Worm (Caenorhabditis elegans) whole organism, L1 larva: ENCODE measurements around the gene Y41E3.19.
"Not testable (repeated sequence)": the region's sequence is repeated elsewhere in the genome, so short reads cannot be mapped to it uniquely, and the experiment has no call there.

Experiments used
- C04F5.9 ChIP-seq: sonication (generic microtip); optimal IDR thresholded peaks from 2 replicates; lab custom pipeline; 2016; ENCODE audit warnings: missing genetic modification characterization, missing compliant biosample characterization
- F16B12.6 ChIP-seq: fragments of 150-350 bp; optimal IDR thresholded peaks from 2 replicates; lab custom pipeline; 2014; ENCODE audit warnings: missing biosample characterization, missing genetic modification characterization
- aha-1 ChIP-seq: fragments of 150-350 bp; optimal IDR thresholded peaks from 2 replicates; lab custom pipeline; 2014; ENCODE audit warnings: missing biosample characterization, missing genetic modification characterization
- aly-2 ChIP-seq: fragments of 150-350 bp; optimal IDR thresholded peaks from 2 replicates; lab custom pipeline; 2014; ENCODE audit warnings: missing biosample characterization, missing genetic modification characterization
- ceh-63 ChIP-seq: fragments of 200-800 bp; sonication (Bioruptor generic); optimal IDR thresholded peaks from 2 replicates; lab custom pipeline; 2018; ENCODE audit warnings: mild to moderate bottlenecking, missing genetic modification characterization, missing compliant biosample characterization
- ceh-8 ChIP-seq: fragments of 200-800 bp; sonication (Bioruptor generic); optimal IDR thresholded peaks from 2 replicates; lab custom pipeline; 2018; ENCODE audit warnings: mild to moderate bottlenecking, missing genetic modification characterization, moderate library complexity, missing compliant biosample characterization
- ceh-90 ChIP-seq: sonication (generic microtip); optimal IDR thresholded peaks from 2 replicates; lab custom pipeline; 2016; ENCODE audit warnings: missing genetic modification characterization, missing compliant biosample characterization
- efl-1 ChIP-seq, 4 experiments: fragments of 150-350 bp; optimal IDR thresholded peaks in 3 of 4; peaks in 1 of 4; 1 replicate in 1 of 4; 2 replicates in 3 of 4; lab custom pipeline; 2014; ENCODE audit warnings: missing biosample characterization in 2 of 4, missing genetic modification characterization in 2 of 4, missing genetic modification reagents in 2 of 4
- egl-13 ChIP-seq: sonication (generic microtip); optimal IDR thresholded peaks from 2 replicates; lab custom pipeline; 2016; ENCODE audit warnings: missing genotype, missing genetic modification reagents, missing genetic modification characterization, missing compliant biosample characterization
- elt-2 ChIP-seq: sonication (generic microtip); optimal IDR thresholded peaks from 2 replicates; lab custom pipeline; 2016; ENCODE audit warnings: missing genetic modification characterization, mild to moderate bottlenecking, inconsistent platforms, missing compliant biosample characterization, missing genetic modification reagents
- ets-5 ChIP-seq: fragments of 200-800 bp; sonication (Bioruptor generic); IDR thresholded peaks from 2 replicates; pipeline ENCODE4 v1.3.6; 2022; ENCODE audit warnings: missing genetic modification characterization, missing compliant biosample characterization
- fkh-8 ChIP-seq: sonication (generic microtip); optimal IDR thresholded peaks from 2 replicates; lab custom pipeline; 2016; ENCODE audit warnings: mild to moderate bottlenecking, missing genetic modification characterization, missing compliant biosample characterization
- irx-1 ChIP-seq: sonication (generic microtip); optimal IDR thresholded peaks from 2 replicates; lab custom pipeline; 2016; ENCODE audit warnings: missing genetic modification characterization, missing compliant biosample characterization
- lin-13 ChIP-seq: fragments of 150-350 bp; optimal IDR thresholded peaks from 2 replicates; lab custom pipeline; 2014; ENCODE audit warnings: missing biosample characterization, missing genetic modification reagents, missing genetic modification characterization
- lin-15B ChIP-seq: fragments of 150-350 bp; sonication (generic microtip); optimal IDR thresholded peaks from 3 replicates; lab custom pipeline; 2014; ENCODE audit warnings: missing biosample characterization, missing genetic modification characterization
- lin-39 ChIP-seq: fragments of 150-350 bp; optimal IDR thresholded peaks from 2 replicates; lab custom pipeline; 2014; ENCODE audit warnings: missing biosample characterization, missing genetic modification reagents, missing genetic modification characterization
- mab-9 ChIP-seq: fragments of 200-800 bp; sonication (Bioruptor generic); IDR thresholded peaks from 2 replicates; pipeline ENCODE4 v1.3.6; 2022; ENCODE audit warnings: missing genetic modification reagents, missing genetic modification characterization, missing compliant biosample characterization
- mep-1 ChIP-seq: fragments of 150-350 bp; optimal IDR thresholded peaks from 2 replicates; lab custom pipeline; 2014; ENCODE audit warnings: missing biosample characterization, missing genetic modification characterization
- nhr-11 ChIP-seq: fragments of 150-350 bp; optimal IDR thresholded peaks from 2 replicates; lab custom pipeline; 2014; ENCODE audit warnings: missing biosample characterization, missing genetic modification characterization
- nhr-12 ChIP-seq: sonication (generic microtip); optimal IDR thresholded peaks from 2 replicates; lab custom pipeline; 2017; ENCODE audit warnings: missing biosample characterization, missing genetic modification characterization
- nhr-19 ChIP-seq: fragments of 200-800 bp; sonication (Bioruptor generic); conservative IDR thresholded peaks from 2 replicates; pipeline ENCODE4 v1.3.6; 2022; ENCODE audit warnings: missing genetic modification characterization, missing compliant biosample characterization
- nhr-20 ChIP-seq: sonication (generic microtip); optimal IDR thresholded peaks from 2 replicates; lab custom pipeline; 2016; ENCODE audit warnings: mild to moderate bottlenecking, missing genetic modification characterization, missing compliant biosample characterization
- nhr-237 ChIP-seq: fragments of 150-350 bp; optimal IDR thresholded peaks from 2 replicates; lab custom pipeline; 2014; ENCODE audit warnings: missing biosample characterization, missing genetic modification characterization
- nhr-77 ChIP-seq: fragments of 150-350 bp; optimal IDR thresholded peaks from 2 replicates; lab custom pipeline; 2014; ENCODE audit warnings: missing biosample characterization, missing genetic modification characterization
- nhr-90 ChIP-seq: sonication (generic microtip); optimal IDR thresholded peaks from 2 replicates; lab custom pipeline; 2016; ENCODE audit warnings: mild to moderate bottlenecking, missing genetic modification characterization, missing compliant biosample characterization; ENCODE audit not compliant: poor library complexity
- pag-3 ChIP-seq: sonication (generic microtip); optimal IDR thresholded peaks from 2 replicates; lab custom pipeline; 2017; ENCODE audit warnings: missing genetic modification characterization, mild to moderate bottlenecking, missing compliant biosample characterization, antibody characterized with exemption, borderline replicate concordance; ENCODE audit not compliant: insufficient read depth
- rnt-1 ChIP-seq: sonication (generic microtip); optimal IDR thresholded peaks from 2 replicates; lab custom pipeline; 2016; ENCODE audit warnings: mild to moderate bottlenecking, missing genetic modification characterization, moderate library complexity, missing compliant biosample characterization
- skn-1 ChIP-seq: fragments of 150-350 bp; optimal IDR thresholded peaks from 2 replicates; lab custom pipeline; 2014; ENCODE audit warnings: missing biosample characterization, missing genetic modification characterization
- snu-23 ChIP-seq: sonication (generic microtip); optimal IDR thresholded peaks from 2 replicates; lab custom pipeline; 2016; ENCODE audit warnings: missing genetic modification characterization, missing compliant biosample characterization
- tbx-2 ChIP-seq: sonication (generic microtip); optimal IDR thresholded peaks from 2 replicates; lab custom pipeline; 2016; ENCODE audit warnings: missing genetic modification characterization, missing compliant biosample characterization
- unc-130 ChIP-seq: fragments of 150-350 bp; optimal IDR thresholded peaks from 2 replicates; lab custom pipeline; 2017; ENCODE audit warnings: missing biosample characterization, missing genetic modification characterization, inconsistent platforms
- unc-86 ChIP-seq: sonication (generic microtip); optimal IDR thresholded peaks from 2 replicates; lab custom pipeline; 2016; ENCODE audit warnings: missing genetic modification characterization, missing compliant biosample characterization
- unc-98 ChIP-seq: fragments of 200-800 bp; sonication (Bioruptor generic); IDR thresholded peaks from 2 replicates; pipeline ENCODE4 v1.3.6; 2022; ENCODE audit warnings: missing genetic modification characterization, missing compliant biosample characterization
- zip-4 ChIP-seq: fragments of 200-800 bp; sonication (Bioruptor generic); optimal IDR thresholded peaks from 2 replicates; lab custom pipeline; 2018; ENCODE audit warnings: mild to moderate bottlenecking, missing genetic modification characterization, moderate library complexity, missing compliant biosample characterization
- ztf-4 ChIP-seq: fragments of 150-350 bp; optimal IDR thresholded peaks from 2 replicates; lab custom pipeline; 2014; ENCODE audit warnings: missing biosample characterization, missing genetic modification characterization

Y41E3.19 gene

ce11 chrIV:15056081-15056586 is at the start of gene Y41E3.19:
Gene Y41E3.19 (plus strand): TSS chrIV:15056131.
- TF ChIP-seq efl-1 (optimal IDR thresholded peaks at IDR 0.05; lab: Kevin White, UChicago) (no peak), efl-1 (GFP tag; optimal IDR thresholded peaks at IDR 0.05 in 1 of 2; lab: Kevin White, UChicago) (peak in 1 of 2 experiments; percentile 2), irx-1 (tag; lab: Kevin White, UChicago) (no peak), fkh-8 (tag; lab: Kevin White, UChicago) (no peak)

ce11 chrIV:15006494-15006893 is 49.4 kb upstream of the Y41E3.19 start, which contains the start of gene Y41E3.6:
Gene Y41E3.6 (plus strand): TSS chrIV:15006794.
- TF ChIP-seq mep-1 (tag; lab: Kevin White, UChicago); lin-39; F16B12.6 (tag; lab: Kevin White, UChicago): not testable (repeated sequence)

- TF ChIP-seq C04F5.9 (tag; lab: Kevin White, UChicago) (no peak), efl-1 (optimal IDR thresholded peaks at IDR 0.05; lab: Kevin White, UChicago) (no peak), efl-1 (GFP tag; optimal IDR thresholded peaks at IDR 0.05 in 1 of 2; lab: Kevin White, UChicago) (peak in 1 of 2 experiments; percentile 65)
Observed at ce11 chrIV:15008200-15008599, 47.7 kb upstream of the Y41E3.19 start.

- no peak for TF ChIP-seq lin-39
- no peak for TF ChIP-seq unc-86 (tag; lab: Kevin White, UChicago)
- TF ChIP-seq elt-2 = no peak
- no peak for TF ChIP-seq ets-5 (GFP tag; lab: Robert Waterston, UW)
- TF ChIP-seq mep-1 (tag; lab: Kevin White, UChicago) = no peak
- TF ChIP-seq unc-130 (tag; lab: Kevin White, UChicago) = no peak
- no peak for TF ChIP-seq rnt-1
- TF ChIP-seq mab-9 (GFP tag; lab: Robert Waterston, UW) = no peak
- no peak for TF ChIP-seq ceh-63 (GFP tag; lab: Kevin White, UChicago)
- no peak for TF ChIP-seq C04F5.9 (tag; lab: Kevin White, UChicago)
- no peak for TF ChIP-seq efl-1 (optimal IDR thresholded peaks at IDR 0.05; lab: Kevin White, UChicago)
- TF ChIP-seq efl-1 (GFP tag; optimal IDR thresholded peaks at IDR 0.05 in 1 of 2; lab: Kevin White, UChicago) = no peak
- TF ChIP-seq nhr-11 (tag; lab: Kevin White, UChicago) = no peak
- no peak for TF ChIP-seq ceh-90 (tag; lab: Kevin White, UChicago)
- no peak for TF ChIP-seq nhr-12 (tag; lab: Kevin White, UChicago)
- no peak for TF ChIP-seq pag-3 (tag; lab: Kevin White, UChicago)
- no peak for TF ChIP-seq tbx-2
- no peak for TF ChIP-seq unc-98 (GFP tag; lab: Robert Waterston, UW)
- TF ChIP-seq lin-13 = no peak
Observed at ce11 chrIV:15011169-15011568, 44.8 kb upstream of the Y41E3.19 start.

ce11 chrIV:15012154-15012892 is 43.6 kb upstream of the Y41E3.19 start:
- no peak for TF ChIP-seq nhr-77 (tag; lab: Kevin White, UChicago)
- no peak for TF ChIP-seq nhr-19 (GFP tag; lab: Robert Waterston, UW)
- no peak for TF ChIP-seq nhr-237 (tag; lab: Kevin White, UChicago)
- no peak for TF ChIP-seq ets-5 (GFP tag; lab: Robert Waterston, UW)
- TF ChIP-seq egl-13 = no peak
- no peak for TF ChIP-seq zip-4 (GFP tag; lab: Kevin White, UChicago)
- TF ChIP-seq aly-2 (tag; lab: Kevin White, UChicago) = no peak
- no peak for TF ChIP-seq skn-1 (tag; lab: Kevin White, UChicago)
- TF ChIP-seq snu-23 = no peak
- no peak for TF ChIP-seq lin-15B
- no peak for TF ChIP-seq nhr-20 (tag; lab: Kevin White, UChicago)
- no peak for TF ChIP-seq unc-130 (tag; lab: Kevin White, UChicago)
- no peak for TF ChIP-seq ceh-63 (GFP tag; lab: Kevin White, UChicago)
- no peak for TF ChIP-seq ceh-8
- no peak for TF ChIP-seq mab-9 (GFP tag; lab: Robert Waterston, UW)
- no peak for TF ChIP-seq aha-1 (tag; lab: Kevin White, UChicago)
- TF ChIP-seq ztf-4 (tag; lab: Kevin White, UChicago) = no peak
- no peak for TF ChIP-seq C04F5.9 (tag; lab: Kevin White, UChicago)
- TF ChIP-seq nhr-90 (tag; lab: Kevin White, UChicago) = no peak
